Worm (Caenorhabditis elegans) whole organism, L2 larva: ENCODE results near the gene msp-77.

Experiments used
- ZK546.5 ChIP-seq: sonication (generic microtip); optimal IDR thresholded peaks from 2 replicates; lab custom pipeline; 2017; ENCODE audit warnings: missing biosample characterization, missing genetic modification characterization
- ama-1 ChIP-seq: fragments of 150-350 bp; optimal IDR thresholded peaks from 2 replicates; lab custom pipeline; 2018; ENCODE audit warnings: inconsistent platforms
- crh-2 ChIP-seq: sonication (generic microtip); optimal IDR thresholded peaks from 2 replicates; lab custom pipeline; 2017; ENCODE audit warnings: missing biosample characterization, missing genetic modification characterization
- elt-3 ChIP-seq: sonication (generic microtip); optimal IDR thresholded peaks from 2 replicates; lab custom pipeline; 2017; ENCODE audit warnings: missing biosample characterization, missing genetic modification characterization
- lin-13 ChIP-seq: fragments of 150-350 bp; optimal IDR thresholded peaks from 2 replicates; lab custom pipeline; 2014; ENCODE audit warnings: missing biosample characterization, missing genetic modification reagents, missing genetic modification characterization
- mbf-1 ChIP-seq: sonication (generic microtip); optimal IDR thresholded peaks from 2 replicates; lab custom pipeline; 2017; ENCODE audit warnings: missing biosample characterization, missing genetic modification characterization
- nhr-11 ChIP-seq: fragments of 150-350 bp; optimal IDR thresholded peaks from 2 replicates; lab custom pipeline; 2014; ENCODE audit warnings: missing biosample characterization, missing genetic modification characterization
- nhr-237 ChIP-seq: fragments of 150-350 bp; optimal IDR thresholded peaks from 2 replicates; lab custom pipeline; 2014; ENCODE audit warnings: missing biosample characterization, missing genetic modification characterization
- nhr-77 ChIP-seq: fragments of 150-350 bp; optimal IDR thresholded peaks from 2 replicates; lab custom pipeline; 2014; ENCODE audit warnings: missing biosample characterization, missing genetic modification characterization
- skn-1 ChIP-seq: sonication (generic microtip); optimal IDR thresholded peaks from 2 replicates; lab custom pipeline; 2017; ENCODE audit warnings: missing biosample characterization, missing genetic modification characterization
- snpc-4 ChIP-seq: fragments of 150-350 bp; optimal IDR thresholded peaks from 2 replicates; lab custom pipeline; 2014; ENCODE audit warnings: missing biosample characterization, missing genetic modification characterization
- zag-1 ChIP-seq: fragments of 150-350 bp; optimal IDR thresholded peaks from 2 replicates; lab custom pipeline; 2014; ENCODE audit warnings: missing biosample characterization, missing genetic modification characterization
- ztf-11 ChIP-seq: sonication (generic microtip); optimal IDR thresholded peaks from 2 replicates; lab custom pipeline; 2017; ENCODE audit warnings: missing biosample characterization, missing genetic modification characterization
- ztf-4 ChIP-seq: fragments of 150-350 bp; optimal IDR thresholded peaks from 2 replicates; lab custom pipeline; 2014; ENCODE audit warnings: missing biosample characterization, missing genetic modification characterization

ce11 chrIV:9866865-9867264, 27.6 kb upstream of the msp-77 start:
- TF ChIP-seq nhr-11 (tag; lab: Kevin White, UChicago): no peak
- TF ChIP-seq ztf-11 (tag; lab: Kevin White, UChicago): no peak
- TF ChIP-seq crh-2 (tag; lab: Kevin White, UChicago): no peak
- TF ChIP-seq zag-1 (tag; lab: Kevin White, UChicago): no peak
- no peak for TF ChIP-seq ZK546.5 (tag; lab: Kevin White, UChicago)
- TF ChIP-seq nhr-237 (tag; lab: Kevin White, UChicago): no peak
- TF ChIP-seq snpc-4 (tag; lab: Kevin White, UChicago): no peak
- no peak for TF ChIP-seq ama-1 (lab: Kevin White, UChicago)
- TF ChIP-seq ztf-4 (tag; lab: Kevin White, UChicago): no peak
- TF ChIP-seq elt-3 (tag; lab: Kevin White, UChicago): no peak
- no peak for TF ChIP-seq skn-1 (tag; lab: Kevin White, UChicago)
- TF ChIP-seq mbf-1 (tag; lab: Kevin White, UChicago): no peak
- TF ChIP-seq nhr-77 (tag; lab: Kevin White, UChicago): no peak
- TF ChIP-seq lin-13 (GFP tag; lab: Kevin White, UChicago): no peak
